Worm (Caenorhabditis elegans) whole organism, midembryonic: ENCODE results near the gene lgc-43.

Experiments
- T22C8.4 ChIP-seq: fragments of 200-800 bp; sonication (Bioruptor generic); IDR thresholded peaks from 2 replicates; pipeline ENCODE4 v1.3.6; 2022; ENCODE audit warnings: missing genetic modification characterization, missing compliant biosample characterization
- cog-1 ChIP-seq: sonication (generic microtip); optimal IDR thresholded peaks from 2 replicates; lab custom pipeline; 2016; ENCODE audit warnings: missing genetic modification characterization, missing compliant biosample characterization
- flt-1 ChIP-seq: fragments of 200-800 bp; sonication (Bioruptor generic); IDR thresholded peaks from 2 replicates; pipeline ENCODE4 v1.3.6; 2022; ENCODE audit warnings: missing genetic modification characterization, missing compliant biosample characterization
- klf-2 ChIP-seq: fragments of 200-800 bp; sonication (Bioruptor generic); conservative IDR thresholded peaks from 2 replicates; pipeline ENCODE4 v1.3.6; 2022; ENCODE audit warnings: missing genetic modification reagents, missing genetic modification characterization, missing compliant biosample characterization
- med-1 ChIP-seq: sonication (generic microtip); optimal IDR thresholded peaks from 2 replicates; lab custom pipeline; 2017; ENCODE audit warnings: missing genetic modification characterization, mild to moderate bottlenecking, missing compliant biosample characterization, antibody characterized with exemption, missing genetic modification reagents; ENCODE audit not compliant: insufficient read depth
- ref-1 ChIP-seq: fragments of 200-800 bp; sonication (Bioruptor generic); conservative IDR thresholded peaks from 2 replicates; pipeline ENCODE4 v1.3.6; 2022; ENCODE audit warnings: missing genetic modification reagents, missing genetic modification characterization, missing compliant biosample characterization
- tab-1 ChIP-seq: fragments of 200-800 bp; sonication (Bioruptor generic); IDR thresholded peaks from 2 replicates; pipeline ENCODE4 v1.3.6; 2022; ENCODE audit warnings: missing genetic modification characterization, missing compliant biosample characterization
- ztf-23 ChIP-seq: fragments of 200-800 bp; sonication (Bioruptor generic); IDR thresholded peaks from 2 replicates; pipeline ENCODE4 v1.3.6; 2022; ENCODE audit warnings: missing genetic modification reagents, missing genetic modification characterization, missing compliant biosample characterization
- ztf-29 ChIP-seq: fragments of 200-800 bp; sonication (Bioruptor generic); IDR thresholded peaks from 2 replicates; pipeline ENCODE4 v1.3.6; 2022; ENCODE audit warnings: missing genetic modification reagents, missing genetic modification characterization, missing compliant biosample characterization

The lgc-43 gene

DNA sequence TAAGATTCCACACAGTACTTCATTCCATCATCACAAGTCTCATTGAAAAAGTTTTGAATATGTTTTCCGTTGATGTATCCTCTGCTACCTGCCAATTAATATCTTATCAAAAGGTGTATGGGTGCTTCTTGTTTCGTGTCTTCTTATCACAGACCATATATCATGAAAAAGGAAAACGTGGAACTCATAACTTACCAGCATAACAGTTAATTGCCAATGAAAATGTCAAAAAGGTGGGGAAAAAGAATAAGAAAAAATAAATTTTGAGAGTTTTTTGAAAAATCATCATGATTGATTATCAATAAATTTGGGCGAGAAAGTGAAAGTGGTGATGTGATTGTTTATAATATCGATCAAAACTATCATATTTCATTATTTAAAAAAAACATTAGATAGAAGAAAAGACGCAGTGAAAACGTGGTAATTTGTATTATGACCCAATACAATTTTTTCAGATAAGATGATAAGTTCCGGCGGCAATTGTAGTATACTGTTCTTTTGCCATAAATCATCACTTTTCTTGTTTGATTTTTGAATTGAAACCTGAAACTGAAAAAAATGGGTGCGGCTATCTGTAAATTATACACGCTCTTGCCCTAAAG, 52.6 kb downstream of the lgc-43 start, which contains the start of gene F56C4.4:
Gene F56C4.4 (minus strand): TSS at position 315 of the 602 bp plus-strand sequence.
- TF ChIP-seq ztf-23 (GFP tag; lab: Robert Waterston, UW) = no peak
- TF ChIP-seq klf-2 (GFP tag; lab: Robert Waterston, UW) = no peak
- TF ChIP-seq med-1 (GFP tag; lab: Kevin White, UChicago) = no peak
- TF ChIP-seq T22C8.4 (GFP tag; lab: Robert Waterston, UW) = no peak
- TF ChIP-seq tab-1 (GFP tag; lab: Robert Waterston, UW) = no peak
- TF ChIP-seq cog-1 = no peak
- no peak for TF ChIP-seq ref-1 (GFP tag; lab: Robert Waterston, UW)
- no peak for TF ChIP-seq ztf-29 (GFP tag; lab: Robert Waterston, UW)
- no peak for TF ChIP-seq flt-1
